Worm (Caenorhabditis elegans) whole organism, L1 larva: ENCODE data around the gene nas-10.

Experiments
- C34B4.2 ChIP-seq: sonication (generic microtip); optimal IDR thresholded peaks from 2 replicates; lab custom pipeline; 2017; ENCODE audit warnings: mild to moderate bottlenecking, missing genetic modification characterization, missing compliant biosample characterization
- egl-27 ChIP-seq, 2 experiments: fragments of 150-350 bp in 1 of 2; sonication (generic microtip); optimal IDR thresholded peaks; 3 replicates each; lab custom pipeline; 2017 to 2018; ENCODE audit warnings: missing biosample characterization in 2 of 2, missing genetic modification characterization in 2 of 2, missing genetic modification reagents in 2 of 2
- fkh-10 ChIP-seq: sonication (generic microtip); optimal IDR thresholded peaks from 2 replicates; lab custom pipeline; 2017; ENCODE audit warnings: missing biosample characterization, missing genetic modification reagents, missing genetic modification characterization
- isw-1 ChIP-seq: fragments of 200-800 bp; sonication (Bioruptor generic); IDR thresholded peaks from 2 replicates; pipeline ENCODE4 v1.3.6; 2022; ENCODE audit warnings: missing genetic modification characterization, missing compliant biosample characterization
- mef-2 ChIP-seq: fragments of 150-350 bp; optimal IDR thresholded peaks from 2 replicates; lab custom pipeline; 2014; ENCODE audit warnings: missing biosample characterization, missing genetic modification characterization

DNA sequence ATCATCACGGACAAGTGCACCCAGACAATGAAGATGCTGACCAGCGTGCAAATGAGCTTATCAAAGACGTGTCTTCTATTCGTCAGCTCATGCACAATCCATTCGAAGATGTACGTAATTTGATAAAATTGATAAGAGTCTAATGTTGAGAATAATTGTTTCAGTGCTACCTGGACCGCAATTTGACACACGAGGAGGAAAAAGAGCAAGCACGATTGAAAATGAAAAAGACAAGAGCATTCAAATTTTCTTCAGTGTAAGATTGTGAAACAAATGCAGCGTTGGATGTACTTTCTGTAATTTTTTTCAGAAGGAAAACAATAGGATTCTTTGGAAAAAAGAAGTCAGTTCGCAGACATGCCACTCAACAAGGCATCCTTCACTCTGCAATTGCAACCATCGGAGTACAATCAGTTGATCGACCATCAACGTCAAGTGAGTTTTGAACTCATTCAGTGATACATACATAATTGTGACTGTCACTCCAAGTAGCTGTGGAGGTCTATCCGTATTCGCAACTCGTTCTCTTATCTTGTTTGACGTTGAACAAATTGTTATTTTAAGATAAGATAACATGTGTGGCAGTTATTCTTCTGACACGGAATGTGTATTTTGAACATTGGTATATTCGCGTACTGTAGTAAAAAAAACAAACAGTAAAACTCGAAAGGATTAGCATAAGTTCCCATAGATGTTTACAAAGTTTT lies 6.2 kb downstream of the nas-10 start:
- no peak for TF ChIP-seq isw-1 (GFP tag; lab: Robert Waterston, UW)
- TF ChIP-seq C34B4.2 (tag; lab: Kevin White, UChicago), result no peak
- TF ChIP-seq fkh-10 (GFP tag; lab: Kevin White, UChicago), result no peak
- TF ChIP-seq mef-2 (tag; lab: Kevin White, UChicago), result no peak
- no peak for TF ChIP-seq egl-27 (tag; optimal IDR thresholded peaks at IDR 0.05; lab: Kevin White, UChicago)
